Fruit fly (Drosophila melanogaster) whole organism, pupa: ENCODE results near the gene agt.

Experiments used
- CG14655 ChIP-seq: fragments of 200-800 bp; sonication (Bioruptor generic); optimal IDR thresholded peaks from 3 replicates; lab custom pipeline; 2017; ENCODE audit warnings: mild to moderate bottlenecking, missing biosample characterization, missing genetic modification reagents, missing genetic modification characterization
- CG17806 ChIP-seq: fragments of 200-800 bp; sonication (Bioruptor generic); optimal IDR thresholded peaks from 2 replicates; lab custom pipeline; 2018; ENCODE audit warnings: missing biosample characterization, mild to moderate bottlenecking, missing genetic modification characterization, moderate library complexity
- CG34367 ChIP-seq: fragments of 200-800 bp; sonication (Bioruptor generic); optimal IDR thresholded peaks from 2 replicates; lab custom pipeline; 2018; ENCODE audit warnings: missing biosample characterization, mild to moderate bottlenecking, missing genetic modification characterization
- Snoo ChIP-seq: fragments of 200-800 bp; sonication (Bioruptor generic); optimal IDR thresholded peaks from 3 replicates; lab custom pipeline; 2017; ENCODE audit warnings: missing biosample characterization, mild to moderate bottlenecking, missing genetic modification characterization, inconsistent platforms
- rn ChIP-seq: fragments of 200-800 bp; sonication (Bioruptor generic); IDR thresholded peaks from 2 replicates; pipeline ENCODE4 v1.3.6; 2022; ENCODE audit warnings: missing biosample characterization, missing genetic modification characterization

dm6 chr3R:6657278-6658246, 2.3 kb downstream of the agt start, which contains the start of the genes CG1307 and twr:
- no peak for TF ChIP-seq CG14655
- no peak for TF ChIP-seq Snoo (tag; lab: Kevin White, UChicago)
- no peak for TF ChIP-seq CG34367 (tag; lab: Kevin White, UChicago)
- TF ChIP-seq CG17806: no peak
- no peak for TF ChIP-seq rn (GFP tag; lab: Robert Waterston, UW)
